Worm (Caenorhabditis elegans): ENCODE measurements around the gene pals-21.

- no peak for TF ChIP-seq dmd-6 (GFP tag; IDR thresholded peaks at IDR 0.05)
- TF ChIP-seq T20F7.1 (GFP tag; optimal IDR thresholded peaks at IDR 0.05), result no peak
- no peak for TF ChIP-seq daf-19 (GFP tag; conservative IDR thresholded peaks at IDR 0.05)
- no peak for TF ChIP-seq pqm-1 (tag; optimal IDR thresholded peaks at IDR 0.05)
- TF ChIP-seq nhr-237 (tag; optimal IDR thresholded peaks at IDR 0.05), result no peak
- TF ChIP-seq pha-4 (GFP tag; IDR thresholded peaks at IDR 0.05), result no peak
- TF ChIP-seq pha-4 (tag; optimal IDR thresholded peaks at IDR 0.05), result no peak
- no peak for TF ChIP-seq snpc-4 (tag; optimal IDR thresholded peaks at IDR 0.05)
Observed at ce11 chrIII:1350745-1351144, 29.7 kb downstream of the pals-21 start, which contains the start of gene Y82E9BL.3.

All from whole organism, L4 larva.